Worm (Caenorhabditis elegans) whole organism, L4 larva: ENCODE data around the gene cpt-1.

Source experiments
- D1046.2 ChIP-seq: fragments of 200-800 bp; sonication (Bioruptor generic); IDR thresholded peaks from 2 replicates; pipeline ENCODE4 v1.3.6; 2022; ENCODE audit warnings: missing genetic modification characterization, missing compliant biosample characterization
- F37D6.2 ChIP-seq: sonication (generic microtip); optimal IDR thresholded peaks from 2 replicates; lab custom pipeline; 2016; ENCODE audit warnings: mild to moderate bottlenecking, missing genetic modification characterization, missing compliant biosample characterization
- F44E2.7 ChIP-seq: fragments of 200-800 bp; sonication (Bioruptor generic); IDR thresholded peaks from 2 replicates; pipeline ENCODE4 v2.1.2; 2022; ENCODE audit warnings: missing genetic modification characterization, missing compliant biosample characterization
- F49E8.2 ChIP-seq: sonication (generic microtip); optimal IDR thresholded peaks from 2 replicates; lab custom pipeline; 2016; ENCODE audit warnings: missing compliant biosample characterization, mild to moderate bottlenecking, missing genetic modification characterization, borderline replicate concordance
- Y5F2A.4 ChIP-seq: fragments of 200-800 bp; sonication (Bioruptor generic); optimal IDR thresholded peaks from 2 replicates; lab custom pipeline; 2018; ENCODE audit warnings: mild to moderate bottlenecking, missing genetic modification characterization, missing compliant biosample characterization
- Y75B8A.6 ChIP-seq: fragments of 200-800 bp; sonication (Bioruptor generic); IDR thresholded peaks from 2 replicates; pipeline ENCODE4 v1.3.6; 2022; ENCODE audit warnings: missing genetic modification reagents, missing genetic modification characterization, missing compliant biosample characterization
- ZK546.5 ChIP-seq, 2 experiments: sonication (generic microtip); optimal IDR thresholded peaks; 2 replicates each; lab custom pipeline; 2017; ENCODE audit warnings: missing biosample characterization in 2 of 2, missing genetic modification characterization in 2 of 2
- attf-4 ChIP-seq: sonication (generic microtip); optimal IDR thresholded peaks from 3 replicates; lab custom pipeline; 2017; ENCODE audit warnings: missing biosample characterization, missing genetic modification characterization
- ceh-28 ChIP-seq: fragments of 150-350 bp; optimal IDR thresholded peaks from 2 replicates; lab custom pipeline; 2014; ENCODE audit warnings: missing biosample characterization, missing genetic modification reagents, missing genetic modification characterization
- ceh-44 ChIP-seq: fragments of 200-800 bp; sonication (Bioruptor generic); IDR thresholded peaks from 2 replicates; pipeline ENCODE4 v1.3.6; 2022; ENCODE audit warnings: missing genetic modification reagents, missing genetic modification characterization, missing compliant biosample characterization
- ceh-62 ChIP-seq: sonication (generic microtip); optimal IDR thresholded peaks from 2 replicates; lab custom pipeline; 2017; ENCODE audit warnings: missing biosample characterization, missing genetic modification characterization
- ceh-82 ChIP-seq: sonication (generic microtip); optimal IDR thresholded peaks from 2 replicates; lab custom pipeline; 2017; ENCODE audit warnings: missing biosample characterization, missing genetic modification characterization
- ctbp-1 ChIP-seq: fragments of 200-800 bp; sonication (Bioruptor generic); IDR thresholded peaks from 2 replicates; pipeline ENCODE4 v1.3.6; 2022; ENCODE audit warnings: missing genetic modification reagents, missing genetic modification characterization, missing compliant biosample characterization
- daf-12 ChIP-seq: fragments of 150-350 bp; optimal IDR thresholded peaks from 2 replicates; lab custom pipeline; 2014; ENCODE audit warnings: missing biosample characterization, missing genetic modification reagents, missing genetic modification characterization
- dpl-1 ChIP-seq: fragments of 150-350 bp; optimal IDR thresholded peaks from 2 replicates; lab custom pipeline; 2014; ENCODE audit warnings: missing biosample characterization, missing genetic modification reagents, missing genetic modification characterization
- fkh-10 ChIP-seq: fragments of 150-350 bp; optimal IDR thresholded peaks from 2 replicates; lab custom pipeline; 2014; ENCODE audit warnings: missing biosample characterization, missing genetic modification reagents, missing genetic modification characterization
- fos-1 ChIP-seq: fragments of 150-350 bp; optimal IDR thresholded peaks from 2 replicates; lab custom pipeline; 2014; ENCODE audit warnings: missing biosample characterization, missing genetic modification characterization
- gei-8 ChIP-seq: fragments of 200-800 bp; sonication (Bioruptor generic); optimal IDR thresholded peaks from 2 replicates; lab custom pipeline; 2018; ENCODE audit warnings: mild to moderate bottlenecking, missing genetic modification characterization, missing compliant biosample characterization
- hlh-30 ChIP-seq: sonication (generic microtip); optimal IDR thresholded peaks from 2 replicates; lab custom pipeline; 2017; ENCODE audit warnings: antibody characterized with exemption, mild to moderate bottlenecking, missing genetic modification characterization, missing compliant biosample characterization; ENCODE audit not compliant: insufficient read depth
- hmg-1.1 ChIP-seq: fragments of 200-800 bp; sonication (Bioruptor generic); IDR thresholded peaks from 2 replicates; pipeline ENCODE4 v1.3.6; 2022; ENCODE audit warnings: missing genetic modification reagents, missing genetic modification characterization, missing compliant biosample characterization
- lir-3 ChIP-seq: sonication (generic microtip); optimal IDR thresholded peaks from 2 replicates; lab custom pipeline; 2016; ENCODE audit warnings: mild to moderate bottlenecking, missing genetic modification characterization, missing compliant biosample characterization
- lsy-2 ChIP-seq, 2 experiments: fragments of 150-350 bp in 1 of 2; sonication (generic microtip) in 1 of 2; optimal IDR thresholded peaks; 2 replicates each; lab custom pipeline; 2014 to 2017; ENCODE audit warnings: missing biosample characterization in 2 of 2, missing genetic modification characterization in 2 of 2
- madf-5 ChIP-seq, 2 experiments: fragments of 200-800 bp; sonication (Bioruptor generic); IDR thresholded peaks; 2 replicates each; pipeline ENCODE4 v1.3.6; 2022; ENCODE audit warnings: missing compliant biosample characterization in 2 of 2, missing genetic modification characterization in 2 of 2
- mdt-29 ChIP-seq: fragments of 200-800 bp; sonication (Bioruptor generic); IDR thresholded peaks from 2 replicates; pipeline ENCODE4 v1.3.6; 2022; ENCODE audit warnings: missing genetic modification reagents, missing genetic modification characterization, missing compliant biosample characterization
- mep-1 ChIP-seq: fragments of 150-350 bp; sonication (generic microtip); optimal IDR thresholded peaks from 3 replicates; lab custom pipeline; 2014; ENCODE audit warnings: missing biosample characterization, missing genetic modification characterization
- mes-2 ChIP-seq: sonication (generic microtip); optimal IDR thresholded peaks from 2 replicates; lab custom pipeline; 2016; ENCODE audit warnings: missing genotype, mild to moderate bottlenecking, missing genetic modification characterization, missing compliant biosample characterization; ENCODE audit not compliant: poor library complexity, severe bottlenecking
- mxl-3 ChIP-seq: fragments of 200-800 bp; sonication (Bioruptor generic); optimal IDR thresholded peaks from 2 replicates; lab custom pipeline; 2018; ENCODE audit warnings: mild to moderate bottlenecking, missing genetic modification characterization, missing compliant biosample characterization
- nhr-10 ChIP-seq: fragments of 150-350 bp; optimal IDR thresholded peaks from 2 replicates; lab custom pipeline; 2014; ENCODE audit warnings: missing biosample characterization, missing genetic modification characterization
- nhr-102 ChIP-seq: sonication (generic microtip); optimal IDR thresholded peaks from 2 replicates; lab custom pipeline; 2016; ENCODE audit warnings: mild to moderate bottlenecking, missing genetic modification characterization, moderate library complexity, missing compliant biosample characterization
- nhr-237 ChIP-seq: sonication (generic microtip); optimal IDR thresholded peaks from 2 replicates; lab custom pipeline; 2017; ENCODE audit warnings: missing biosample characterization, missing genetic modification characterization
- nhr-25 ChIP-seq: sonication (generic microtip); optimal IDR thresholded peaks from 2 replicates; lab custom pipeline; 2017; ENCODE audit warnings: missing genetic modification characterization, mild to moderate bottlenecking, missing compliant biosample characterization, antibody characterized with exemption, moderate library complexity, borderline replicate concordance; ENCODE audit not compliant: insufficient read depth
- nhr-28 ChIP-seq: fragments of 150-350 bp; optimal IDR thresholded peaks from 2 replicates; lab custom pipeline; 2014; ENCODE audit warnings: missing biosample characterization, missing genetic modification characterization
- nhr-6 ChIP-seq: fragments of 150-350 bp; optimal IDR thresholded peaks from 2 replicates; lab custom pipeline; 2014; ENCODE audit warnings: missing biosample characterization, missing genetic modification characterization
- nhr-76 ChIP-seq: fragments of 150-350 bp; optimal IDR thresholded peaks from 2 replicates; lab custom pipeline; 2014; ENCODE audit warnings: missing biosample characterization, missing genetic modification characterization
- nhr-77 ChIP-seq: fragments of 150-350 bp; optimal IDR thresholded peaks from 2 replicates; lab custom pipeline; 2014; ENCODE audit warnings: missing biosample characterization, missing genetic modification characterization
- set-16 ChIP-seq: fragments of 200-800 bp; sonication (Bioruptor generic); IDR thresholded peaks from 2 replicates; pipeline ENCODE4 v1.3.6; 2022; ENCODE audit warnings: missing genetic modification reagents, missing genetic modification characterization, missing compliant biosample characterization
- spr-1 ChIP-seq: sonication (generic microtip); optimal IDR thresholded peaks from 2 replicates; lab custom pipeline; 2016; ENCODE audit warnings: mild to moderate bottlenecking, missing genetic modification characterization, missing compliant biosample characterization
- spr-3 ChIP-seq: fragments of 200-800 bp; sonication (Bioruptor generic); optimal IDR thresholded peaks from 2 replicates; lab custom pipeline; 2018; ENCODE audit warnings: mild to moderate bottlenecking, missing genetic modification characterization, missing compliant biosample characterization
- tra-1 ChIP-seq: fragments of 200-800 bp; sonication (Bioruptor generic); IDR thresholded peaks from 2 replicates; pipeline ENCODE4 v1.3.6; 2022; ENCODE audit warnings: missing genetic modification reagents, missing genetic modification characterization, missing compliant biosample characterization
- unc-130 ChIP-seq: sonication (generic microtip); optimal IDR thresholded peaks from 2 replicates; lab custom pipeline; 2016; ENCODE audit warnings: missing genetic modification reagents, missing genetic modification characterization, missing compliant biosample characterization
- unc-39 ChIP-seq: sonication (generic microtip); optimal IDR thresholded peaks from 2 replicates; lab custom pipeline; 2017; ENCODE audit warnings: missing biosample characterization, missing genetic modification characterization
- vab-7 ChIP-seq: fragments of 200-800 bp; sonication (Bioruptor generic); IDR thresholded peaks from 2 replicates; pipeline ENCODE4 v1.3.6; 2022; ENCODE audit warnings: missing genetic modification reagents, missing genetic modification characterization, missing compliant biosample characterization
- zfp-2 ChIP-seq: sonication (generic microtip); optimal IDR thresholded peaks from 2 replicates; lab custom pipeline; 2016; ENCODE audit warnings: mild to moderate bottlenecking, missing genetic modification characterization, missing compliant biosample characterization
- zip-11 ChIP-seq: fragments of 200-800 bp; sonication (Bioruptor generic); IDR thresholded peaks from 2 replicates; pipeline ENCODE4 v1.3.6; 2022; ENCODE audit warnings: missing genetic modification characterization, missing compliant biosample characterization
- zip-2 ChIP-seq: fragments of 150-350 bp; optimal IDR thresholded peaks from 2 replicates; lab custom pipeline; 2014; ENCODE audit warnings: missing biosample characterization, missing genetic modification characterization
- ztf-11 ChIP-seq: fragments of 150-350 bp; optimal IDR thresholded peaks from 2 replicates; lab custom pipeline; 2014; ENCODE audit warnings: missing biosample characterization, missing genetic modification characterization
- ztf-7 ChIP-seq: fragments of 150-350 bp; optimal IDR thresholded peaks from 2 replicates; lab custom pipeline; 2014; ENCODE audit warnings: missing biosample characterization, missing genetic modification characterization

Gene cpt-1

DNA sequence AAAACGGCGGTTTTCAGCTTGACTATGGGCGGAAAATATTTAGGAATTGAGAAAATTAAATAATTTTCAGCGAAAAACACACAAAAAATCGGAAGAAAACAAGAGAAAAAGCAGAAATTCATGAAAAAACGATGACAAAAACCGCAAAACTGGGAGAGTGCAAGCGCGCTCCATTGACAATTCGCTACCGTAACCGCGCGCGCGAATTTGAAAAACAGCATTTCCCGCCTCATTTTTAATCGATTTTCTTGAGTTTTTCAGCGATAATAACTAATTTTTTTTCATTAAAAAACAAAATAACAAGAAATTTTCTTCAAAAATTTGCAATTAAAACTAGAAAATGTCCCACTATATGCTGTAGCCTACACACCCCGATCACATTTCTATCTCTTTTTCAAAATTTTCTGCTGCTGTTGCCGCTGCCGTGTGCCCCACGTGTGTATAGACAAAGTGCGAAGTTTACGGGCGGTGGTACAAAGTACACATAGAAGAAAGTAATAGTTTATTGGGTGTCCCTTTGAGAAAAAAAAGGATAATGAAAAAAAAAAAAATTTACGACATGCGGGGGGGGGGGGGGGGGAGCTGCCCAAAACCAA lies 3.8 kb upstream of the cpt-1 start (continued):
- TF ChIP-seq F37D6.2 (tag; lab: Kevin White, UChicago): no peak
- TF ChIP-seq Y75B8A.6 (GFP tag; lab: Robert Waterston, UW): no peak

DNA sequence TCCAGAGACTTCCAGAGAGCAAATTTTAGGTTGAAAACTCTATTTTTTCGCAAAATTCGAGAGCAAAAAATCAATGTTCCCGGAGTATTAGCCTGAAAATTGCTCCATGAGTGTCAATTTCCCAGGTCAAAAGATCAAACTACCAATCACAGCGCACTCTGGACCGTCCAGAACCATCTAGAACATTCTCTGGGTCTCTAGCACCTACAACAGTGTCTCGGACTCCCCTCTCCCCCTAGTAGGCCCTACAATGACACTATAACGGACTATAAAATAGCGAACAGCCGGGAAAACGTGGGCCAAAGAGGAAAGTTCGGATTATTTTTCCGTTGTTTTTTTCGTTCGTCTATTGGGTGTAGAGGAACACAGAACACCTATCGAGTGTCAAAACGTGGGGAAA lies 3.1 kb upstream of the cpt-1 start:
- TF ChIP-seq zip-2 (tag; lab: Kevin White, UChicago) (no peak), madf-5 (GFP tag; IDR thresholded peaks at IDR 0.05; lab: Robert Waterston, UW) (no peak), daf-12 (tag; lab: Kevin White, UChicago) (no peak), lir-3 (tag; lab: Kevin White, UChicago) (no peak), ceh-44 (no peak), mdt-29 (GFP tag; lab: Robert Waterston, UW) (peak; percentile 56; the same call in 1 of the 2 replicates), nhr-237 (no peak), vab-7 (GFP tag; lab: Robert Waterston, UW) (no peak), zip-11 (GFP tag; lab: Robert Waterston, UW) (no peak), tra-1 (GFP tag; lab: Robert Waterston, UW) (no peak), ctbp-1 (GFP tag; lab: Robert Waterston, UW) (0 out of 2 replicates have a peak, but pooled peaks have one; percentile 8), nhr-77 (tag; lab: Kevin White, UChicago) (no peak), Y5F2A.4 (GFP tag; lab: Kevin White, UChicago) (no peak), gei-8 (GFP tag; lab: Kevin White, UChicago) (no peak), mep-1 (tag; lab: Kevin White, UChicago) (no peak), ztf-7 (no peak), nhr-28 (tag; lab: Kevin White, UChicago) (peak; percentile 13), unc-130 (GFP tag; lab: Kevin White, UChicago) (no peak)

DNA sequence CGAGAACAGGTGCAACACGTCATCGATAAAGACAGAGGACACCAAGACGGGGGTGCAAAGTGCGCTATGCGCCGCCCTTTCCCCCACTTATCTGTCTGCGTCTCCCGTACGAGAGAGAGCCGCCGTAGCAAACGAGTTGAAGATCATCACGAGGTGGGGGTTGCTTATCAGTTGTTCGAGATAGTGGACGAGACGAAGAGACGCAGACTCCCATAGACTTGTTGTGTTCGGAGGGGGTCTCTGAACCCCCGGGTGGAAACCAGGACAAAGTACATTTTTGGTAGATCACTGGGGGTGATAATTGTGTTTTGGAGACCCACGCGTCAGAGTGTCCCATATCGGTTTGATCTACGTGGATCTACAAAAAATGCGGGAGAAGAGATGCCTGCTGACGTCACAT lies 2.6 kb upstream of the cpt-1 start:
- TF ChIP-seq mes-2 (tag; lab: Kevin White, UChicago) (peak; percentile 63), ceh-82 (no peak), ZK546.5 (tag; optimal IDR thresholded peaks at IDR 0.05; lab: Kevin White, UChicago) (no peak), ceh-44 (no peak), ztf-11 (tag; lab: Kevin White, UChicago) (no peak), nhr-25 (tag; lab: Kevin White, UChicago) (no peak), nhr-76 (no peak), fkh-10 (no peak), ztf-7 (peak; percentile 16), hlh-30 (tag; lab: Kevin White, UChicago) (peak; percentile 94), F44E2.7 (GFP tag; lab: Robert Waterston, UW) (no peak), nhr-237 (no peak), unc-39 (tag; lab: Kevin White, UChicago) (no peak), lsy-2 (tag; optimal IDR thresholded peaks at IDR 0.05; lab: Kevin White, UChicago) (peak; percentile 33 to 76), fos-1 (tag; lab: Kevin White, UChicago) (no peak), D1046.2 (GFP tag; lab: Robert Waterston, UW) (0 out of 2 replicates have a peak, but pooled peaks have one; percentile 18), ceh-28 (tag; lab: Kevin White, UChicago) (no peak), nhr-6 (tag; lab: Kevin White, UChicago) (peak; percentile 84), nhr-10 (tag; lab: Kevin White, UChicago) (peak; percentile 70), zip-2 (tag; lab: Kevin White, UChicago) (no peak), mxl-3 (GFP tag; lab: Kevin White, UChicago) (peak; percentile 84), set-16 (GFP tag; lab: Robert Waterston, UW) (peak; percentile 89), nhr-102 (tag; lab: Kevin White, UChicago) (peak; percentile 91), lir-3 (tag; lab: Kevin White, UChicago) (no peak), attf-4 (no peak), dpl-1 (peak; percentile 62), F37D6.2 (tag; lab: Kevin White, UChicago) (no peak), spr-1 (tag; lab: Kevin White, UChicago) (peak; percentile 72), zfp-2 (tag; lab: Kevin White, UChicago) (no peak), mep-1 (tag; lab: Kevin White, UChicago) (peak; percentile 77), F49E8.2 (tag; lab: Kevin White, UChicago) (no peak), ceh-62 (tag; lab: Kevin White, UChicago) (no peak), hmg-1.1 (GFP tag; lab: Robert Waterston, UW) (peak; percentile 74), spr-3 (peak; percentile 80)
